Worm (Caenorhabditis elegans) whole organism, L1 larva: ENCODE measurements around the gene sdz-4.
A peak's percentile ranks its signal among the peaks of the same experiment; 100 is the strongest.

ENCODE experiments used
- aly-2 ChIP-seq: fragments of 150-350 bp; optimal IDR thresholded peaks from 2 replicates; lab custom pipeline; 2014; ENCODE audit warnings: missing biosample characterization, missing genetic modification characterization
- ceh-82 ChIP-seq, 3 experiments: fragments of 150-350 bp in 1 of 3; sonication (generic microtip) in 2 of 3; optimal IDR thresholded peaks; 2 replicates each; lab custom pipeline; 2014 to 2017; ENCODE audit warnings: missing biosample characterization in 3 of 3, missing genetic modification characterization in 3 of 3
- efl-1 ChIP-seq, 4 experiments: fragments of 150-350 bp; optimal IDR thresholded peaks in 3 of 4; peaks in 1 of 4; 1 replicate in 1 of 4; 2 replicates in 3 of 4; lab custom pipeline; 2014; ENCODE audit warnings: missing biosample characterization in 2 of 4, missing genetic modification characterization in 2 of 4, missing genetic modification reagents in 2 of 4
- elt-2 ChIP-seq: sonication (generic microtip); optimal IDR thresholded peaks from 2 replicates; lab custom pipeline; 2016; ENCODE audit warnings: missing genetic modification characterization, mild to moderate bottlenecking, inconsistent platforms, missing compliant biosample characterization, missing genetic modification reagents
- fkh-10 ChIP-seq: sonication (generic microtip); optimal IDR thresholded peaks from 2 replicates; lab custom pipeline; 2017; ENCODE audit warnings: missing biosample characterization, missing genetic modification reagents, missing genetic modification characterization
- hlh-4 ChIP-seq: sonication (generic microtip); optimal IDR thresholded peaks from 2 replicates; lab custom pipeline; 2016; ENCODE audit warnings: mild to moderate bottlenecking, missing genetic modification characterization, missing compliant biosample characterization
- pqm-1 ChIP-seq: sonication (generic microtip); optimal IDR thresholded peaks from 3 replicates; lab custom pipeline; 2017; ENCODE audit warnings: missing biosample characterization, missing genetic modification characterization
- unc-130 ChIP-seq: fragments of 150-350 bp; optimal IDR thresholded peaks from 2 replicates; lab custom pipeline; 2017; ENCODE audit warnings: missing biosample characterization, missing genetic modification characterization, inconsistent platforms
- unc-62 ChIP-seq: fragments of 150-350 bp; optimal IDR thresholded peaks from 2 replicates; lab custom pipeline; 2014; ENCODE audit warnings: missing biosample characterization, missing genetic modification reagents, missing genetic modification characterization

DNA sequence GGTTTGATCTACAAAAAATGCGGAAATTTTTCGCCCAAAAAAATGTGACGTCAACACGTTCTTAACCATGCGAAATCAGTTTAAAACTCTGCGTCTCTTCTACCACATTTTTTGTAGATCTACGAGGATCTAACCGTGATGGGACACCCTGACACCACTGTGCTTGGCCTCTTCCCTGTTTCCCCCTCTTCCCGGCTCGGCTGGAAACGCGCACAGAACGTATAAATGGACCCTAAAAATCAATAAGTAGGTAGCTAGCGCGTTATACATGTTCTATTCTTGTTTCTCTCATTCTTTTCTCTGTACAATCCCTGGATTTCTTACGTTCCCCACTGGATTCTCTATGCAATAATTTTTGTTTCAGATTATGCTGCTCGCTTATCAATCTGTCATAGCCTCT is 35.2 kb upstream of the sdz-4 start, which contains the start of gene fbxc-28:
- TF ChIP-seq unc-130 (tag; lab: Kevin White, UChicago) (no peak), hlh-4 (tag; lab: Kevin White, UChicago) (no peak), unc-62 (GFP tag; lab: Kevin White, UChicago) (no peak), pqm-1 (tag; lab: Kevin White, UChicago) (no peak), efl-1 (optimal IDR thresholded peaks at IDR 0.05; lab: Kevin White, UChicago) (no peak), efl-1 (GFP tag; optimal IDR thresholded peaks at IDR 0.05 in 1 of 2; lab: Kevin White, UChicago) (peak in 1 of 2 experiments; percentile 17), aly-2 (tag; lab: Kevin White, UChicago) (no peak), ceh-82 (tag; optimal IDR thresholded peaks at IDR 0.05; lab: Kevin White, UChicago) (no peak), elt-2 (tag; lab: Kevin White, UChicago) (no peak), fkh-10 (no peak)
